Worm (Caenorhabditis elegans): ENCODE results near the gene vnut-1.

DNA sequence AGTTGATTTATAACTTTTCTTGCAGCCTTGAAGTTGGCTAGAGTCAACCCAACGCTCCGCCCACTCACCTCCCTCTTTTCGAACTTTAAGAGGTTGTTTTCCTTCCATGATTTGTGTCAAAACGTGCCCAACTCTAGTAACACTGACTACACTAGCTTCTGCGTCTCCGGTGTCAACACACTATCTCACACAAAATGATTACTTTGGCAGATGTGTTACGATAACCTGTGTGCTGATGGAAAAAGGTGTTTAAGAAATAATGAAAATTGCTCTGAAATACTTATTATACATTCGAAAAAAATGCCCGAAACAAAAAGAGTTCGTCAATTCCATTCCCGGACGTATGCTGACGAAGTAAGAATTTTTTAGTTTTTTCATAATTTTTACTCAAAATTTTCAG is 13.4 kb downstream of the vnut-1 start, which contains the start of gene K10H10.6:
- TF ChIP-seq lsy-2 (tag; optimal IDR thresholded peaks at IDR 0.05) (no peak), dpl-1 (GFP tag; optimal IDR thresholded peaks at IDR 0.05) (no peak), zip-4 (GFP tag; optimal IDR thresholded peaks at IDR 0.05) (no peak), elt-2 (tag; optimal IDR thresholded peaks at IDR 0.05) (no peak)
